Worm (Caenorhabditis elegans) whole organism, L3 larva: ENCODE data around the gene srlf-37.

Experiments used
- aly-2 ChIP-seq: fragments of 150-350 bp; optimal IDR thresholded peaks from 2 replicates; lab custom pipeline; 2014; ENCODE audit warnings: missing biosample characterization, missing genetic modification characterization
- ceh-82 ChIP-seq: fragments of 150-350 bp; optimal IDR thresholded peaks from 2 replicates; lab custom pipeline; 2014; ENCODE audit warnings: missing biosample characterization, missing genetic modification characterization
- ceh-9 ChIP-seq: sonication (generic microtip); optimal IDR thresholded peaks from 2 replicates; lab custom pipeline; 2018; ENCODE audit warnings: missing biosample characterization, missing genetic modification characterization
- elt-3 ChIP-seq, 3 experiments: fragments of 150-350 bp in 1 of 3; sonication (generic microtip) in 2 of 3; optimal IDR thresholded peaks; 2 replicates in 2 of 3; 4 replicates in 1 of 3; lab custom pipeline; 2014 to 2017; ENCODE audit warnings: missing biosample characterization in 3 of 3, missing genetic modification characterization in 3 of 3
- fos-1 ChIP-seq: fragments of 150-350 bp; optimal IDR thresholded peaks from 2 replicates; lab custom pipeline; 2014; ENCODE audit warnings: missing biosample characterization, missing genetic modification characterization
- jun-1 ChIP-seq: fragments of 150-350 bp; optimal IDR thresholded peaks from 2 replicates; lab custom pipeline; 2014; ENCODE audit warnings: missing biosample characterization, missing genetic modification reagents, missing genetic modification characterization
- lin-39 ChIP-seq: fragments of 150-350 bp; optimal IDR thresholded peaks from 2 replicates; lab custom pipeline; 2018; ENCODE audit warnings: missing biosample characterization, missing genetic modification reagents, missing genetic modification characterization
- mdl-1 ChIP-seq: fragments of 150-350 bp; optimal IDR thresholded peaks from 2 replicates; lab custom pipeline; 2014; ENCODE audit warnings: missing biosample characterization, missing genetic modification characterization
- nfya-1 ChIP-seq: sonication (generic microtip); optimal IDR thresholded peaks from 2 replicates; lab custom pipeline; 2017; ENCODE audit warnings: missing genetic modification characterization, mild to moderate bottlenecking, missing compliant biosample characterization, antibody characterized with exemption, moderate library complexity; ENCODE audit not compliant: insufficient read depth
- nhr-12 ChIP-seq: fragments of 150-350 bp; optimal IDR thresholded peaks from 2 replicates; lab custom pipeline; 2014; ENCODE audit warnings: missing biosample characterization, missing genetic modification characterization
- nhr-237 ChIP-seq: fragments of 150-350 bp; optimal IDR thresholded peaks from 2 replicates; lab custom pipeline; 2014; ENCODE audit warnings: missing biosample characterization, missing genetic modification characterization
- nhr-77 ChIP-seq: fragments of 150-350 bp; optimal IDR thresholded peaks from 2 replicates; lab custom pipeline; 2014; ENCODE audit warnings: missing biosample characterization, missing genetic modification characterization
- unc-39 ChIP-seq: sonication (generic microtip); optimal IDR thresholded peaks from 4 replicates; lab custom pipeline; 2017; ENCODE audit warnings: missing biosample characterization, missing genetic modification characterization
- ztf-4 ChIP-seq: fragments of 150-350 bp; optimal IDR thresholded peaks from 2 replicates; lab custom pipeline; 2014; ENCODE audit warnings: missing biosample characterization, missing genetic modification characterization

DNA sequence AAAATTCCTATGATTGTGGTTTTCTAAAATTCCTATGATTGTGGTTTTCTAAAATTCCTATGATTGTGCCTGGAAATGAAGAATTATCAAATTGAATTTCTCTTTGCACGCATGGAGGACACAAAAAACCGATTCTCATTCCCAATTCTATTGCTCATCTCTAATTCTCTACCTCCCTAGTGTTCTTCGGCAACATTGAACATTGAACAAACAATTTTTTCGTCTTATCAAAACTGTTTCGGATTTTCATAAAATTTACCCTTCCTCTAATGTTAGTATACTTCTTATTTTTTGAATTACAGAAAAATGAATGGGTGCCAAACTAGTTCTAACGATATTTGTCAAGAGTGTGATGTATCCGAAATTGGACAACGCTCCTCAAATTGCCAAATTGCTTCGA is 32.3 kb upstream of the srlf-37 start, which contains the start of gene pals-31:
- no peak for TF ChIP-seq nhr-77 (tag; lab: Kevin White, UChicago)
- TF ChIP-seq fos-1 (tag; lab: Kevin White, UChicago) = no peak
- TF ChIP-seq ceh-9 (tag; lab: Kevin White, UChicago) = no peak
- TF ChIP-seq jun-1 = no peak
- TF ChIP-seq nhr-237 = no peak
- TF ChIP-seq nfya-1 (tag; lab: Kevin White, UChicago) = no peak
- TF ChIP-seq mdl-1 = no peak
- TF ChIP-seq ztf-4 (tag; lab: Kevin White, UChicago) = no peak
- no peak for TF ChIP-seq lin-39 (tag; lab: Kevin White, UChicago)
- TF ChIP-seq unc-39 (tag; lab: Kevin White, UChicago) = no peak
- no peak for TF ChIP-seq nhr-12
- TF ChIP-seq ceh-82 = no peak
- TF ChIP-seq elt-3 (tag; optimal IDR thresholded peaks at IDR 0.05; lab: Kevin White, UChicago) = no peak
- TF ChIP-seq aly-2 = no peak
